Fruit fly (Drosophila melanogaster) whole organism, embryonic: Measurements from ENCODE around the gene HP5.

Experiments
- Aef1 ChIP-seq: fragments of 200-800 bp; sonication (Bioruptor generic); IDR thresholded peaks from 3 replicates; pipeline ENCODE4 v1.3.6; 2022; ENCODE audit warnings: missing biosample characterization, missing genetic modification characterization
- BEAF-32 ChIP-seq: fragments of 200-800 bp; sonication (Bioruptor generic); optimal IDR thresholded peaks from 3 replicates; lab custom pipeline; 2017; ENCODE audit warnings: missing biosample characterization, missing genetic modification characterization, mild to moderate bottlenecking, moderate library complexity, missing genetic modification reagents
- Bgb ChIP-seq: fragments of 200-800 bp; sonication (Bioruptor generic); IDR thresholded peaks from 2 replicates; pipeline ENCODE4 v1.3.6; 2022; ENCODE audit warnings: missing biosample characterization, missing genetic modification characterization; ENCODE audit not compliant: partially characterized antibody
- CG11085 ChIP-seq: fragments of 200-800 bp; sonication (Bioruptor generic); IDR thresholded peaks from 2 replicates; pipeline ENCODE4 v1.3.6; 2022; ENCODE audit warnings: missing biosample characterization, missing genetic modification characterization
- CG11456 ChIP-seq: fragments of 200-800 bp; sonication (Bioruptor generic); IDR thresholded peaks from 3 replicates; pipeline ENCODE4 v1.3.6; 2022; ENCODE audit warnings: missing biosample characterization, missing genetic modification characterization
- CG11560 ChIP-seq: fragments of 200-800 bp; sonication (Bioruptor generic); IDR thresholded peaks from 3 replicates; pipeline ENCODE4 v1.3.6; 2022; ENCODE audit warnings: missing biosample characterization, missing genetic modification characterization
- CG11695 ChIP-seq: fragments of 200-800 bp; sonication (Bioruptor generic); IDR thresholded peaks from 3 replicates; pipeline ENCODE4 v1.3.6; 2022; ENCODE audit warnings: missing biosample characterization, missing genetic modification characterization
- CG13775 ChIP-seq: fragments of 200-800 bp; sonication (Bioruptor generic); optimal IDR thresholded peaks from 3 replicates; lab custom pipeline; 2017; ENCODE audit warnings: missing biosample characterization, mild to moderate bottlenecking, missing genetic modification characterization
- CG1602 ChIP-seq: fragments of 200-800 bp; sonication (Bioruptor generic); optimal IDR thresholded peaks from 3 replicates; lab custom pipeline; 2016; ENCODE audit warnings: missing biosample characterization, missing genetic modification characterization
- CG1603 ChIP-seq: fragments of 200-800 bp; sonication (Bioruptor generic); optimal IDR thresholded peaks from 2 replicates; lab custom pipeline; 2019; ENCODE audit warnings: missing biosample characterization, mild to moderate bottlenecking, missing genetic modification characterization, moderate library complexity
- CG17829 ChIP-seq: fragments of 200-800 bp; optimal IDR thresholded peaks from 2 replicates; lab custom pipeline; 2019; ENCODE audit warnings: missing biosample characterization, mild to moderate bottlenecking, missing genetic modification characterization, moderate library complexity
- CG18011 ChIP-seq: fragments of 200-800 bp; sonication (Bioruptor generic); optimal IDR thresholded peaks from 2 replicates; lab custom pipeline; 2017; ENCODE audit warnings: missing biosample characterization, missing genetic modification characterization, mild to moderate bottlenecking, moderate library complexity, missing genotype
- CG30403 ChIP-seq: fragments of 200-800 bp; sonication (Bioruptor generic); optimal IDR thresholded peaks from 3 replicates; lab custom pipeline; 2016; ENCODE audit warnings: missing biosample characterization, missing genetic modification characterization
- CG33213 ChIP-seq: fragments of 200-800 bp; sonication (Bioruptor generic); optimal IDR thresholded peaks from 3 replicates; lab custom pipeline; 2016; ENCODE audit warnings: missing biosample characterization, missing genetic modification characterization
- CG3726 ChIP-seq: fragments of 200-800 bp; sonication (Bioruptor generic); IDR thresholded peaks from 3 replicates; pipeline ENCODE4, ENCODE4 v1.3.6; 2022; ENCODE audit warnings: missing biosample characterization, missing genetic modification characterization
- CG3847 ChIP-seq: fragments of 200-800 bp; sonication (Bioruptor generic); IDR thresholded peaks from 2 replicates; pipeline ENCODE4 v1.3.6; 2022; ENCODE audit warnings: missing biosample characterization, missing genetic modification characterization
- CG4360 ChIP-seq: fragments of 200-800 bp; sonication (Bioruptor generic); IDR thresholded peaks from 2 replicates; pipeline ENCODE4 v1.3.6; 2022; ENCODE audit warnings: missing biosample characterization, missing genetic modification characterization
- CG7839 ChIP-seq: fragments of 200-800 bp; sonication (Bioruptor generic); optimal IDR thresholded peaks from 3 replicates; lab custom pipeline; 2018; ENCODE audit warnings: missing biosample characterization, mild to moderate bottlenecking, missing genetic modification characterization, moderate library complexity
- CG9727 ChIP-seq: fragments of 200-800 bp; sonication (Bioruptor generic); optimal IDR thresholded peaks from 3 replicates; lab custom pipeline; 2017; ENCODE audit warnings: missing biosample characterization, mild to moderate bottlenecking, missing genetic modification characterization
- Dbx ChIP-seq: fragments of 200-800 bp; sonication (Bioruptor generic); IDR thresholded peaks from 3 replicates; pipeline ENCODE4 v1.3.6; 2022; ENCODE audit warnings: missing biosample characterization, missing genetic modification characterization
- Dp ChIP-seq: fragments of 200-800 bp; sonication (Bioruptor generic); optimal IDR thresholded peaks from 2 replicates; lab custom pipeline; 2018; ENCODE audit warnings: missing biosample characterization, mild to moderate bottlenecking, missing genetic modification characterization, moderate library complexity
- E2f2 ChIP-seq: fragments of 200-800 bp; sonication (Bioruptor generic); IDR thresholded peaks from 2 replicates; pipeline ENCODE4 v1.3.6; 2022; ENCODE audit warnings: missing biosample characterization, missing genetic modification characterization
- Fer1 ChIP-seq: fragments of 200-800 bp; sonication (Bioruptor generic); optimal IDR thresholded peaks from 2 replicates; lab custom pipeline; 2017; ENCODE audit warnings: missing biosample characterization, mild to moderate bottlenecking, missing genetic modification characterization
- Hmr ChIP-seq: fragments of 200-800 bp; sonication (Bioruptor generic); optimal IDR thresholded peaks from 3 replicates; lab custom pipeline; 2017; ENCODE audit warnings: mild to moderate bottlenecking, missing biosample characterization, missing genetic modification reagents, missing genetic modification characterization
- Lhr ChIP-seq: fragments of 200-800 bp; sonication (Bioruptor generic); optimal IDR thresholded peaks from 3 replicates; lab custom pipeline; 2017; ENCODE audit warnings: mild to moderate bottlenecking, missing biosample characterization, missing genetic modification reagents, missing genetic modification characterization
- MESR4 ChIP-seq: fragments of 200-800 bp; sonication (Bioruptor generic); optimal IDR thresholded peaks from 2 replicates; lab custom pipeline; 2018; ENCODE audit warnings: missing biosample characterization, mild to moderate bottlenecking, missing genetic modification characterization, moderate library complexity
- Mes4 ChIP-seq: fragments of 200-800 bp; sonication (Bioruptor generic); optimal IDR thresholded peaks from 2 replicates; lab custom pipeline; 2016; ENCODE audit warnings: missing biosample characterization, missing genetic modification characterization
- NC2α ChIP-seq: fragments of 200-800 bp; sonication (Bioruptor generic); optimal IDR thresholded peaks from 2 replicates; lab custom pipeline; 2016; ENCODE audit warnings: missing biosample characterization, missing genetic modification characterization
- PHDP ChIP-seq: fragments of 200-800 bp; sonication (Bioruptor generic); optimal IDR thresholded peaks from 3 replicates; lab custom pipeline; 2018; ENCODE audit warnings: missing biosample characterization, mild to moderate bottlenecking, missing genetic modification characterization, moderate library complexity
- Vsx1 ChIP-seq: fragments of 200-800 bp; sonication (Bioruptor generic); optimal IDR thresholded peaks from 2 replicates; lab custom pipeline; 2017; ENCODE audit warnings: missing biosample characterization, mild to moderate bottlenecking, missing genetic modification characterization, missing genetic modification reagents
- ab ChIP-seq: fragments of 200-800 bp; sonication (Bioruptor generic); optimal IDR thresholded peaks from 2 replicates; lab custom pipeline; 2016; ENCODE audit warnings: missing biosample characterization, missing genetic modification characterization
- ac ChIP-seq: fragments of 200-800 bp; sonication (Bioruptor generic); optimal IDR thresholded peaks from 3 replicates; lab custom pipeline; 2017; ENCODE audit warnings: missing biosample characterization, mild to moderate bottlenecking, missing genetic modification characterization
- al ChIP-seq: fragments of 200-800 bp; sonication (Bioruptor generic); IDR thresholded peaks from 2 replicates; pipeline ENCODE4 v1.3.6; 2022; ENCODE audit warnings: missing biosample characterization, missing genetic modification characterization
- aop ChIP-seq: fragments of 200-800 bp; sonication (Bioruptor generic); IDR thresholded peaks from 2 replicates; pipeline ENCODE4 v1.3.6; 2022; ENCODE audit warnings: missing biosample characterization, missing genetic modification characterization
- bab2 ChIP-seq: fragments of 200-800 bp; sonication (Bioruptor generic); optimal IDR thresholded peaks from 2 replicates; lab custom pipeline; 2016; ENCODE audit warnings: missing biosample characterization, missing genetic modification characterization
- bbx ChIP-seq: fragments of 200-800 bp; sonication (Bioruptor generic); IDR thresholded peaks from 2 replicates; pipeline ENCODE4 v1.3.6; 2022; ENCODE audit warnings: missing biosample characterization, missing genetic modification characterization; ENCODE audit not compliant: partially characterized antibody
- bcd ChIP-seq: fragments of 200-800 bp; sonication (Bioruptor generic); optimal IDR thresholded peaks from 2 replicates; lab custom pipeline; 2017; ENCODE audit warnings: missing biosample characterization, mild to moderate bottlenecking, missing genetic modification characterization
- crp ChIP-seq, 2 experiments: fragments of 200-800 bp; sonication (Bioruptor generic); optimal IDR thresholded peaks; 2 replicates in 1 of 2; 3 replicates in 1 of 2; lab custom pipeline; 2017; ENCODE audit warnings: missing biosample characterization in 2 of 2, missing genetic modification characterization in 2 of 2, mild to moderate bottlenecking in 1 of 2, moderate library complexity in 1 of 2
- dysf ChIP-seq: fragments of 200-800 bp; sonication (Bioruptor generic); IDR thresholded peaks from 3 replicates; pipeline ENCODE4 v1.3.6; 2022; ENCODE audit warnings: missing biosample characterization, missing genetic modification characterization
- ewg ChIP-seq: fragments of 200-800 bp; sonication (Bioruptor generic); optimal IDR thresholded peaks from 3 replicates; lab custom pipeline; 2017; ENCODE audit warnings: mild to moderate bottlenecking, missing biosample characterization, missing genetic modification reagents, missing genetic modification characterization
- fd96Cb ChIP-seq: fragments of 200-800 bp; sonication (Bioruptor generic); optimal IDR thresholded peaks from 2 replicates; lab custom pipeline; 2018; ENCODE audit warnings: missing biosample characterization, mild to moderate bottlenecking, missing genetic modification characterization, moderate library complexity
- ind ChIP-seq: fragments of 200-800 bp; sonication (Bioruptor generic); optimal IDR thresholded peaks from 3 replicates; lab custom pipeline; 2016; ENCODE audit warnings: missing biosample characterization, missing genetic modification characterization
- lmd ChIP-seq: fragments of 200-800 bp; sonication (Bioruptor generic); IDR thresholded peaks from 2 replicates; pipeline ENCODE4 v1.3.6; 2022; ENCODE audit warnings: missing biosample characterization, missing genetic modification characterization
- odd ChIP-seq: fragments of 200-800 bp; sonication (Bioruptor generic); optimal IDR thresholded peaks from 2 replicates; lab custom pipeline; 2017; ENCODE audit warnings: missing biosample characterization, mild to moderate bottlenecking, missing genetic modification characterization
- psq ChIP-seq: fragments of 200-800 bp; sonication (Bioruptor generic); optimal IDR thresholded peaks from 2 replicates; lab custom pipeline; 2017; ENCODE audit warnings: missing biosample characterization, missing genetic modification characterization
- salm ChIP-seq: fragments of 200-800 bp; sonication (Bioruptor generic); optimal IDR thresholded peaks from 2 replicates; lab custom pipeline; 2018; ENCODE audit warnings: missing biosample characterization, mild to moderate bottlenecking, missing genetic modification characterization
- sd ChIP-seq: fragments of 200-800 bp; sonication (Bioruptor generic); optimal IDR thresholded peaks from 3 replicates; lab custom pipeline; 2018; ENCODE audit warnings: missing biosample characterization, mild to moderate bottlenecking, missing genetic modification characterization, moderate library complexity
- seq ChIP-seq: fragments of 200-800 bp; sonication (Bioruptor generic); IDR thresholded peaks from 2 replicates; pipeline ENCODE4 v1.3.6; 2022; ENCODE audit warnings: missing biosample characterization, missing genetic modification characterization
- shn ChIP-seq: fragments of 200-800 bp; sonication (Bioruptor generic); optimal IDR thresholded peaks from 3 replicates; lab custom pipeline; 2016; ENCODE audit warnings: missing biosample characterization, missing genetic modification characterization
- z ChIP-seq: fragments of 200-800 bp; sonication (Bioruptor generic); IDR thresholded peaks from 3 replicates; pipeline ENCODE4 v1.3.6; 2022; ENCODE audit warnings: missing biosample characterization, missing genetic modification characterization

Gene HP5

DNA sequence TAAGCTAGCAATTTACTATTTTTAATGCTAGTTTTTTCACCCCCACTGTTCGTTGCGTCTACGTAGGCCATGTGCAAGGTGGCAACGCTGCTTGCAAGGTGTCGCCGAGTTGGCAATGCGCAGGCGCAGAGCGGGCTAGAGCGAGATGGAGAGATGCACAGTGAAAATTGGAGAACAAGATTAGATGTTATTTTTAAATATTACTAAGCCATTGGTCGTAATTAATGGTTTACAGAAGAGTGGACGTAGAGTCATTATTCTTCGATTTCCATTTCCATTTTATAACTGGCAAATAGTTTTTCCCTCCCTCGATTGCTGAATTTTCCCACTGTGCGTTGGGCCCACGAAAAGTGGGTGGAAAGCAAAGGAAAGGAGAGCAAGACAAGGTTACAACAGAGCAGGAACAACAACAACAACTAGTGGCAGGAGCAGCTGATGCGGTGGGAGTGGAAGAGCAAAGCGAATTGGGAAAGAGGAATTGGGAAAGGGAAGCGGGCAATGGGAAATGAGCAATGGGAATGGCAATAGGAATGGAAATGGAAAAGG is 1.7 kb upstream of the HP5 start (continued):
- TF ChIP-seq bcd (GFP tag; lab: Kevin White, UChicago) (peak; percentile 70), CG1602 (GFP tag; lab: Kevin White, UChicago) (peak; percentile 46), Dp (GFP tag; lab: Kevin White, UChicago) (no peak), MESR4 (GFP tag; lab: Kevin White, UChicago) (peak; percentile 15), CG18011 (GFP tag; lab: Kevin White, UChicago) (peak; percentile 1), CG13775 (GFP tag; lab: Kevin White, UChicago) (peak; percentile 46), Lhr (GFP tag; lab: Kevin White, UChicago) (peak; percentile 22), CG7839 (tag; lab: Kevin White, UChicago) (peak; percentile 85), Hmr (GFP tag; lab: Kevin White, UChicago) (peak; percentile 84), CG3726 (GFP tag; lab: Robert Waterston, UW) (peak; percentile 73; the same call in 2 of the 3 replicates), ac (peak; percentile 18), CG3847 (peak; percentile 66), CG30403 (GFP tag; lab: Kevin White, UChicago) (peak; percentile 74), salm (tag; lab: Kevin White, UChicago) (peak; percentile 23), lmd (GFP tag; lab: Robert Waterston, UW) (peak; percentile 87), shn (GFP tag; lab: Kevin White, UChicago) (peak; percentile 51), sd (peak; percentile 32), z (GFP tag; lab: Robert Waterston, UW) (0 out of 3 replicates have a peak, but pooled peaks have one; percentile 40), Fer1 (GFP tag; lab: Kevin White, UChicago) (peak; percentile 84), seq (GFP tag; lab: Robert Waterston, UW) (peak; percentile 85), PHDP (tag; lab: Kevin White, UChicago) (peak; percentile 70), CG1603 (peak; percentile 88), psq (peak; percentile 78), dysf (peak; percentile 85), odd (GFP tag; lab: Kevin White, UChicago) (peak; percentile 51), ewg (GFP tag; lab: Kevin White, UChicago) (peak; percentile 99), bbx (GFP tag; lab: Robert Waterston, UW) (0 out of 2 replicates have a peak, but pooled peaks have one; percentile 37), al (GFP tag; lab: Robert Waterston, UW) (peak; percentile 66), ab (GFP tag; lab: Kevin White, UChicago) (no peak), Dbx (GFP tag; lab: Robert Waterston, UW) (peak; percentile 88), Vsx1 (GFP tag; lab: Kevin White, UChicago) (no peak), Aef1 (peak; percentile 77), bab2 (GFP tag; lab: Kevin White, UChicago) (peak; percentile 85), crp (GFP tag; optimal IDR thresholded peaks at IDR 0.05; lab: Kevin White, UChicago) (peak in 1 of 2 experiments; percentile 46), CG33213 (peak; percentile 68), CG11456 (GFP tag; lab: Robert Waterston, UW) (peak; percentile 83), BEAF-32 (no peak), CG11085 (GFP tag; lab: Robert Waterston, UW) (peak; percentile 63), ind (GFP tag; lab: Kevin White, UChicago) (peak; percentile 71), E2f2 (peak; percentile 63; the same call in 1 of the 2 replicates), CG9727 (GFP tag; lab: Kevin White, UChicago) (peak; percentile 76), CG17829 (tag; lab: Kevin White, UChicago) (peak; percentile 70), CG4360 (GFP tag; lab: Robert Waterston, UW) (peak; percentile 89), NC2α (GFP tag; lab: Kevin White, UChicago) (peak; percentile 17), CG11560 (tag; lab: Robert Waterston, UW) (peak; percentile 57; the same call in 1 of the 3 replicates), Bgb (GFP tag; lab: Robert Waterston, UW) (peak; percentile 52; the same call in 1 of the 2 replicates), aop (peak; percentile 36; the same call in 1 of the 2 replicates), fd96Cb (tag; lab: Kevin White, UChicago) (peak; percentile 67), Mes4 (GFP tag; lab: Kevin White, UChicago) (peak; percentile 62), CG11695 (GFP tag; lab: Robert Waterston, UW) (peak; percentile 82)
